Fruit fly (Drosophila melanogaster) Kc167 (cell line): Measurements from ENCODE around the gene CG42654.

Source experiments
- Myc ChIP-seq: fragments of >200 bp; optimal IDR thresholded peaks from 2 replicates; lab custom pipeline; 2017; ENCODE audit warnings: missing external identifiers
- Sin3A ChIP-seq: fragments of >200 bp; optimal IDR thresholded peaks from 2 replicates; lab custom pipeline; 2018; ENCODE audit warnings: missing external identifiers
- h ChIP-seq: fragments of >200 bp; optimal IDR thresholded peaks from 3 replicates; lab custom pipeline; 2018; ENCODE audit warnings: missing external identifiers
- psq ChIP-seq: fragments of >200 bp; optimal IDR thresholded peaks from 2 replicates; lab custom pipeline; 2017; ENCODE audit warnings: missing external identifiers

- TF ChIP-seq Myc, result no peak
- no peak for TF ChIP-seq Sin3A (lab: Kevin White, UChicago)
- no peak for TF ChIP-seq h
- TF ChIP-seq psq (lab: Kevin White, UChicago), result no peak
Observed at dm6 chr3L:19914833-19915232, 39.5 kb downstream of the CG42654 start, which contains the start of gene Rpn1.
